Worm (Caenorhabditis elegans) whole organism, L3 larva: ENCODE results near the gene F31E3.6.

Source experiments
- egl-27 ChIP-seq: sonication (generic microtip); optimal IDR thresholded peaks from 4 replicates; lab custom pipeline; 2017; ENCODE audit warnings: missing biosample characterization, missing genetic modification reagents, missing genetic modification characterization
- pqm-1 ChIP-seq: fragments of 150-350 bp; optimal IDR thresholded peaks from 2 replicates; lab custom pipeline; 2017; ENCODE audit warnings: missing biosample characterization, missing genetic modification characterization, inconsistent platforms
- zag-1 ChIP-seq: fragments of 150-350 bp; optimal IDR thresholded peaks from 2 replicates; lab custom pipeline; 2014; ENCODE audit warnings: missing biosample characterization, missing genetic modification characterization

- TF ChIP-seq zag-1 (tag; lab: Kevin White, UChicago) (no peak), egl-27 (tag; lab: Kevin White, UChicago) (no peak), pqm-1 (tag; lab: Kevin White, UChicago) (no peak)
These were observed 30.2 kb downstream of the F31E3.6 start for ce11 chrIII:7012060-7012459.
